Worm (Caenorhabditis elegans): Measurements from ENCODE around the gene srx-111.

ce11 chrII:3805518-3805917, 47.9 kb downstream of the srx-111 start:
- TF ChIP-seq nhr-12 (tag; optimal IDR thresholded peaks at IDR 0.05) (no peak), ama-1 (optimal IDR thresholded peaks at IDR 0.05) (no peak), unc-62 (GFP tag; optimal IDR thresholded peaks at IDR 0.05) (no peak), peb-1 (tag; optimal IDR thresholded peaks at IDR 0.05) (no peak), egl-27 (tag; optimal IDR thresholded peaks at IDR 0.05) (no peak), lin-13 (GFP tag; optimal IDR thresholded peaks at IDR 0.05) (no peak), nhr-25 (tag; optimal IDR thresholded peaks at IDR 0.05) (no peak), gmeb-1 (tag; optimal IDR thresholded peaks at IDR 0.05) (no peak), nhr-237 (tag; optimal IDR thresholded peaks at IDR 0.05) (no peak), nhr-21 (tag; optimal IDR thresholded peaks at IDR 0.05) (no peak), lin-39 (tag; optimal IDR thresholded peaks at IDR 0.05) (no peak), elt-3 (tag; optimal IDR thresholded peaks at IDR 0.05) (no peak), fos-1 (tag; optimal IDR thresholded peaks at IDR 0.05) (no peak)

Measured in whole organism, L2 larva.